Worm (Caenorhabditis elegans): ENCODE data around the gene emb-27.
A peak's percentile ranks its signal among the peaks of the same experiment; 100 is the strongest.

The emb-27 gene

DNA sequence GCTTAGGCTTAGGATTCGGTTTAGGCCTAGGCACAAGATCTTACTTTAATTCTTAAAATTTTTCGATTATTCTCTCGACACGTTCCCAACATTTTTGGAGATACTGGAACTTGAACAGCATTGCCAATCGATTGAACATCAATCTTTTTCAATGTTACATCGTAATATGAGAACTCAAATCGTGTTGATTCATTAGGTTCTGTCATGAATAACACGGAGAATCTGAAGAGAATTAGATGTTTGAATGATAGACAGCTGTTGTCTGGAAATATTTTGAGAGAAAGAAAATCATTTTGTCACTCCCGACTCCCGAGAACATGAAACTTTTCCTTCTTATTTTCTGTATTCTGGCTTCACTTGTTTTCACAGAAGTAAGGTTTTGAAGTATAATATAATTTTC lies 7.3 kb upstream of the emb-27 start, which contains the start of gene T05C12.15:
Gene T05C12.15 (plus strand): TSS at position 301 of the 400 bp plus-strand sequence.
- TF ChIP-seq snpc-4 (tag; optimal IDR thresholded peaks at IDR 0.05) (no peak), fkh-10 (GFP tag; optimal IDR thresholded peaks at IDR 0.05) (no peak)

DNA sequence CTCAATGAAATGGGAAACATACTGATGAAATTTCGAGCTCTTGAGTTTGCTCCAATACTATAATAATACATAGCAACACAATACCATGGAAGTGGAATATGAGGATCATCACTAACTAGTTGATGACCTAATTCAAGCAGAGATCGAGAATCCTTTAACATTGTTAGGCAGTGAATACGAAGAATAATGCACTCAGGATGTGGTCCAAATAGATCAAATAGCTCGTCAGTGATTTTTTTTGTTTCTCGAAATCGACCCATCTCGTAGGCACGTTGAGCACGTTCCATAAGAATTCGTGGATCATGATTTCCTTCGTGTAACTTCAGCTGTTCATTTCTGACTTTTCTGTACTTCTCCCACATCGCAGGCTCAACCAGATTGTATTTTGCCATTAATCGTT lies 1.1 kb downstream of the emb-27 start:
- TF ChIP-seq lin-39 (tag; optimal IDR thresholded peaks at IDR 0.05) (no peak), unc-39 (tag; optimal IDR thresholded peaks at IDR 0.05) (no peak), elt-2 (tag; optimal IDR thresholded peaks at IDR 0.05) (no peak), jun-1 (tag; optimal IDR thresholded peaks at IDR 0.05) (no peak), ZK546.5 (tag; optimal IDR thresholded peaks at IDR 0.05) (no peak), lin-15B (tag; optimal IDR thresholded peaks at IDR 0.05) (no peak), nhr-67 (tag; optimal IDR thresholded peaks at IDR 0.05) (no peak), eor-1 (tag; optimal IDR thresholded peaks at IDR 0.05) (no peak), fkh-10 (GFP tag; optimal IDR thresholded peaks at IDR 0.05) (no peak), egl-27 (tag; optimal IDR thresholded peaks at IDR 0.05) (no peak), daf-12 (tag; optimal IDR thresholded peaks at IDR 0.05) (no peak), sea-2 (GFP tag; optimal IDR thresholded peaks at IDR 0.05) (no peak), egl-5 (tag; optimal IDR thresholded peaks at IDR 0.05) (no peak), zag-1 (tag; optimal IDR thresholded peaks at IDR 0.05) (no peak), ceh-9 (tag; optimal IDR thresholded peaks at IDR 0.05) (no peak), ceh-28 (tag; optimal IDR thresholded peaks at IDR 0.05) (no peak), ceh-82 (tag; optimal IDR thresholded peaks at IDR 0.05) (no peak), mdl-1 (tag; optimal IDR thresholded peaks at IDR 0.05) (no peak), hmg-11 (tag; optimal IDR thresholded peaks at IDR 0.05) (no peak), fos-1 (tag; optimal IDR thresholded peaks at IDR 0.05) (no peak)

DNA sequence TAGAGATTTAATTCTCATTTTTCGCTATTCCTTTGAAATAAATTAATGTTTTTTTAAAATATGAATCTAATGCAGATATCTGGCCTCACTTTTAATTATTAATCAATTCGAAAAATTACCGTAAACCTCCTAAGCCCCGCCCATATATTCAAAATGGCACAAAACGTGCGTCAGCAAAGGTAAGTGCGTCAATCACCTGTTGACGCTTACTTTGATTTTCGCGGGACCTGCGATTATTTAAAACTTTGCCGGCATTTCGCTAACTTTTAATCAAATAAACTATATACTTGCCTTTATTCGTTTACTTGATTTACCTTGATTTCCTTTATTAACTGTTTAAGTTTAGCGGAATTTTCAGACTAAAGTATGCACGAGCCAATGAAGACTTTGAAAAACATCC lies 4.0 kb downstream of the emb-27 start, which contains the start of gene pch-2:
Gene pch-2 (plus strand): TSS at position 359 of the 400 bp plus-strand sequence.
- peak; percentile 11 for TF ChIP-seq elt-2 (tag; optimal IDR thresholded peaks at IDR 0.05)
- peak; percentile 70 for TF ChIP-seq lin-15B (tag; optimal IDR thresholded peaks at IDR 0.05)
- TF ChIP-seq nhr-43 (tag; optimal IDR thresholded peaks at IDR 0.05; ENCODE audit: poor library complexity, severe bottlenecking): peak; percentile 33
- TF ChIP-seq pha-4 (tag; optimal IDR thresholded peaks at IDR 0.05): peak; percentile 59
- peak; percentile 53 for TF ChIP-seq snpc-4 (tag; optimal IDR thresholded peaks at IDR 0.05)
- peak; percentile 71 for TF ChIP-seq nfya-1 (tag; optimal IDR thresholded peaks at IDR 0.05; ENCODE audit: insufficient read depth)
- no peak for TF ChIP-seq nhr-23 (tag; optimal IDR thresholded peaks at IDR 0.05)
- no peak for TF ChIP-seq elt-1 (tag; optimal IDR thresholded peaks at IDR 0.05)
- no peak for TF ChIP-seq nhr-28 (tag; optimal IDR thresholded peaks at IDR 0.05)
- TF ChIP-seq lin-39 (tag; optimal IDR thresholded peaks at IDR 0.05): peak; percentile 13
- no peak for TF ChIP-seq eor-1 (tag; optimal IDR thresholded peaks at IDR 0.05)
- no peak for TF ChIP-seq nhr-76 (tag; optimal IDR thresholded peaks at IDR 0.05)
- TF ChIP-seq nhr-11 (tag; optimal IDR thresholded peaks at IDR 0.05): no peak
- no peak for TF ChIP-seq ceh-16 (tag; optimal IDR thresholded peaks at IDR 0.05)
- TF ChIP-seq ceh-28 (tag; optimal IDR thresholded peaks at IDR 0.05): no peak
- no peak for TF ChIP-seq aly-2 (tag; optimal IDR thresholded peaks at IDR 0.05)
- TF ChIP-seq fkh-2 (tag; optimal IDR thresholded peaks at IDR 0.05): no peak
- no peak for TF ChIP-seq ztf-4 (tag; optimal IDR thresholded peaks at IDR 0.05)
- TF ChIP-seq nhr-25 (tag; optimal IDR thresholded peaks at IDR 0.05): peak; percentile 53
- TF ChIP-seq skn-1 (tag; optimal IDR thresholded peaks at IDR 0.05): no peak

DNA sequence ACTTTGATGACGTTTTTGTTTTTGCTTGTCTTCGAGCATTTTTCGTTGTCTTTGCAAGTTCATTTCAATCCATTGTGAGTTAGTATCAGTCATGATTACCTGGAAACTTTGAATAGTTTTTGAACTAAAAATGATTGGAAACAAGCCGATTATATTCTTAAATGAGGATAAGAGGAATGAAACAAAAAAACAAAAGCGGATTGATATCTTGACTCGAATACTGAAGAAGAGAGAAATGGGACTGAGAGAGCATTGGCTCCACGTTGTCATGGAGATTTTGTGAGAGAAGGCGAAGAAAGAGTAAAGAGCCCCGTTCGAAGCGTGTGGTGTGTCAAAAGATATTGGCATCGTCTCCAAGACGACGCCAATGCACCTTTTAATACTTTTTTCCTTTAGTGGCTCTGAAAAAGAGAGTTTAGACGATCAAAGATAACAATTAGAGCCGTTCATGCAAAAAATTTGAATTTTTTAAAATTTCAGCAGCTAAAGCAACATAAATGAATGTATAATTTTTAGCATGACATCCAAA lies 5.1 kb downstream of the emb-27 start, which contains the start of the genes tub-1 and tmem-138:
Gene tub-1 (minus strand): TSS at position 101 of the 529 bp plus-strand sequence.
Gene tmem-138 (plus strand): TSS at position 479 of the 529 bp plus-strand sequence.
- no peak for TF ChIP-seq ama-1 (optimal IDR thresholded peaks at IDR 0.05)
- peak; percentile 44 for TF ChIP-seq nhr-11 (tag; optimal IDR thresholded peaks at IDR 0.05)
- TF ChIP-seq nhr-23 (tag; optimal IDR thresholded peaks at IDR 0.05): no peak
- TF ChIP-seq elt-3 (tag; optimal IDR thresholded peaks at IDR 0.05): no peak
